Fruit fly (Drosophila melanogaster): ENCODE measurements around the gene CG13607.

The CG13607 gene

dm6 chr3R:24112320-24113069 is 3.6 kb downstream of the CG13607 start, which contains the start of gene CG13605 (continued):
- TF ChIP-seq D (optimal IDR thresholded peaks at IDR 0.05) (no peak), D (GFP tag; optimal IDR thresholded peaks at IDR 0.05) (peak; percentile 46), CG3163 (GFP tag; optimal IDR thresholded peaks at IDR 0.05) (peak; percentile 37), CG12104 (GFP tag; optimal IDR thresholded peaks at IDR 0.05) (peak; percentile 40), fd96Cb (tag; optimal IDR thresholded peaks at IDR 0.05) (peak; percentile 70), CG6791 (GFP tag; IDR thresholded peaks at IDR 0.05; ENCODE audit: partially characterized antibody) (peak; percentile 48; the same call in 2 of the 3 replicates), CG4404 (GFP tag; IDR thresholded peaks at IDR 0.05) (no peak), Spps (tag; optimal IDR thresholded peaks at IDR 0.05) (peak; percentile 19), CG32532 (GFP tag; IDR thresholded peaks at IDR 0.05) (peak; percentile 89), MTF-1 (GFP tag; optimal IDR thresholded peaks at IDR 0.05; ENCODE audit: borderline replicate concordance) (no peak), CG12744 (GFP tag; optimal IDR thresholded peaks at IDR 0.05) (peak; percentile 35), Gug (GFP tag; IDR thresholded peaks at IDR 0.05) (peak; percentile 61; the same call in 2 of the 4 replicates), C15 (GFP tag; IDR thresholded peaks at IDR 0.05) (peak; percentile 44; the same call in 1 of the 3 replicates), CG4328 (GFP tag; optimal IDR thresholded peaks at IDR 0.05) (peak; percentile 58), MBD-R2 (GFP tag; IDR thresholded peaks at IDR 0.05) (peak; percentile 48; the same call in 1 of the 2 replicates), CG31224 (GFP tag; IDR thresholded peaks at IDR 0.05) (peak; percentile 66), fd3F (GFP tag; optimal IDR thresholded peaks at IDR 0.05) (peak; percentile 71), Dfd (GFP tag; optimal IDR thresholded peaks at IDR 0.05) (no peak), CG12071 (GFP tag; optimal IDR thresholded peaks at IDR 0.05) (peak; percentile 70), aop (GFP tag; IDR thresholded peaks at IDR 0.05) (peak; percentile 43; the same call in 1 of the 2 replicates), Dref (GFP tag; IDR thresholded peaks at IDR 0.05) (no peak), CG14860 (GFP tag; IDR thresholded peaks at IDR 0.05; ENCODE audit: partially characterized antibody) (no peak), CG43689 (GFP tag; IDR thresholded peaks at IDR 0.05) (0 out of 2 replicates have a peak, but pooled peaks have one; percentile 16), oc (tag; optimal IDR thresholded peaks at IDR 0.05) (peak; percentile 63), HLHmδ (GFP tag; optimal IDR thresholded peaks at IDR 0.05) (no peak), CG13894 (tag; optimal IDR thresholded peaks at IDR 0.05) (peak; percentile 80), gsb-n (tag; optimal IDR thresholded peaks at IDR 0.05) (peak; percentile 29), Blimp-1 (GFP tag; optimal IDR thresholded peaks at IDR 0.05) (peak; percentile 72), Bgb (GFP tag; IDR thresholded peaks at IDR 0.05; ENCODE audit: partially characterized antibody) (peak; percentile 52), Ets65A (GFP tag) (peak; percentile 94), Bteb2 (GFP tag; optimal IDR thresholded peaks at IDR 0.05) (peak; percentile 39), CG18011 (GFP tag; optimal IDR thresholded peaks at IDR 0.05) (peak; percentile 55), luna (GFP tag; optimal IDR thresholded peaks at IDR 0.05) (no peak), bowl (GFP tag; IDR thresholded peaks at IDR 0.05) (0 out of 2 replicates have a peak, but pooled peaks have one; percentile 13), CG1603 (tag; optimal IDR thresholded peaks at IDR 0.05) (peak; percentile 36), CG12236 (GFP tag; optimal IDR thresholded peaks at IDR 0.05) (no peak), slbo (GFP tag; IDR thresholded peaks at IDR 0.05) (peak; percentile 86), CG7963 (GFP tag; IDR thresholded peaks at IDR 0.05; ENCODE audit: partially characterized antibody) (no peak), zen2 (GFP tag; IDR thresholded peaks at IDR 0.05; ENCODE audit: partially characterized antibody) (no peak), Stat92E (GFP tag; optimal IDR thresholded peaks at IDR 0.05) (peak in 1 of 3 experiments; percentile 64), CG31441 (GFP tag; IDR thresholded peaks at IDR 0.05) (peak; percentile 85), CG18599 (GFP tag; optimal IDR thresholded peaks at IDR 0.05) (peak; percentile 90), caup (GFP tag; optimal IDR thresholded peaks at IDR 0.05; ENCODE audit: severe bottlenecking) (peak; percentile 88), slp2 (GFP tag; optimal IDR thresholded peaks at IDR 0.05) (no peak), CG13287 (GFP tag; IDR thresholded peaks at IDR 0.05; ENCODE audit: partially characterized antibody) (no peak), crc (GFP tag; optimal IDR thresholded peaks at IDR 0.05) (peak; percentile 13), Nf-YB (GFP tag; optimal IDR thresholded peaks at IDR 0.05) (peak; percentile 33), HLH54F (GFP tag; optimal IDR thresholded peaks at IDR 0.05) (peak; percentile 53)
